Worm (Caenorhabditis elegans) whole organism, L2 larva: Measurements from ENCODE around the gene W01B6.3.

ENCODE experiments used
- ZK546.5 ChIP-seq: sonication (generic microtip); optimal IDR thresholded peaks from 2 replicates; lab custom pipeline; 2017; ENCODE audit warnings: missing biosample characterization, missing genetic modification characterization
- alr-1 ChIP-seq: fragments of 150-350 bp; optimal IDR thresholded peaks from 2 replicates; lab custom pipeline; 2014; ENCODE audit warnings: missing biosample characterization, missing genetic modification characterization
- blmp-1 ChIP-seq: sonication (generic microtip); optimal IDR thresholded peaks from 2 replicates; lab custom pipeline; 2017; ENCODE audit warnings: missing genetic modification characterization, mild to moderate bottlenecking, missing compliant biosample characterization, antibody characterized with exemption, moderate library complexity; ENCODE audit not compliant: insufficient read depth
- lin-11 ChIP-seq: fragments of 150-350 bp; sonication (generic microtip); optimal IDR thresholded peaks from 2 replicates; lab custom pipeline; 2014; ENCODE audit warnings: missing biosample characterization, missing genetic modification characterization, inconsistent platforms, mixed read lengths
- lin-13 ChIP-seq: fragments of 150-350 bp; optimal IDR thresholded peaks from 2 replicates; lab custom pipeline; 2014; ENCODE audit warnings: missing biosample characterization, missing genetic modification reagents, missing genetic modification characterization
- nhr-12 ChIP-seq: fragments of 150-350 bp; optimal IDR thresholded peaks from 2 replicates; lab custom pipeline; 2014; ENCODE audit warnings: missing biosample characterization, missing genetic modification characterization
- unc-39 ChIP-seq: fragments of 150-350 bp; optimal IDR thresholded peaks from 2 replicates; lab custom pipeline; 2014; ENCODE audit warnings: missing biosample characterization, missing genetic modification characterization
- unc-62 ChIP-seq: fragments of 150-350 bp; optimal IDR thresholded peaks from 2 replicates; lab custom pipeline; 2014; ENCODE audit warnings: missing biosample characterization, missing genetic modification reagents, missing genetic modification characterization
- ztf-1 ChIP-seq: fragments of 200-800 bp; sonication (Bioruptor generic); conservative IDR thresholded peaks from 2 replicates; pipeline ENCODE4 v1.3.6; 2022; ENCODE audit warnings: missing genetic modification characterization, missing compliant biosample characterization

DNA sequence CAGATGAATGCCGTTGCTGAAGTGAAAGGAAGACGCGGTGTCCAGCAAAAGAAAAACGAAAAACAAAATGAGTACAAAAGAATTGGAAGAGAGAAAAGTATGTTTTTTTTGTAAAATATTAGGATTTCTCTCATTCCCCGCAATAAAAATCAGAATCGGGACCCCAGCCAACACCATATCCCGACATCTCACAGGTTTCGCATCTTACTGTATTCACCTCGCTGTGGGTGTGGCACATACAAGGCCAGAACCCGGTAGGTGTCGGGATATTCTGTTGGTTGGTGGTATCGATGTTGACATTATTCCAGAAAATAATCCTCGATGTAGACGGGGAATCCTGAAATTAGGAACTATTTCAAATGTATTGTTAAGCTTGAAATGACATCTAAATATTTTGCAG lies 44.3 kb upstream of the W01B6.3 start:
- TF ChIP-seq unc-62 (GFP tag; lab: Kevin White, UChicago) (no peak), alr-1 (tag; lab: Kevin White, UChicago) (no peak), blmp-1 (tag; lab: Kevin White, UChicago) (no peak), ZK546.5 (no peak), lin-13 (GFP tag; lab: Kevin White, UChicago) (no peak), nhr-12 (tag; lab: Kevin White, UChicago) (no peak), lin-11 (tag; lab: Kevin White, UChicago) (no peak), unc-39 (tag; lab: Kevin White, UChicago) (no peak), ztf-1 (no peak)
